Fruit fly (Drosophila melanogaster) whole organism, wandering third instar larva: ENCODE data around the gene CG15547.

Source experiments
- Abd-B ChIP-seq: fragments of >200 bp; optimal IDR thresholded peaks from 2 replicates; lab custom pipeline; 2017; ENCODE audit warnings: missing biosample characterization, missing genetic modification characterization
- CG32264 ChIP-seq: fragments of 200-800 bp; sonication (Bioruptor generic); optimal IDR thresholded peaks from 2 replicates; lab custom pipeline; 2016; ENCODE audit warnings: missing biosample characterization, missing genetic modification characterization
- CG9705 ChIP-seq: fragments of 200-800 bp; sonication (Bioruptor generic); optimal IDR thresholded peaks from 2 replicates; lab custom pipeline; 2018; ENCODE audit warnings: missing biosample characterization, mild to moderate bottlenecking, missing genetic modification characterization
- CrebA ChIP-seq: fragments of 200-800 bp; sonication (Bioruptor generic); optimal IDR thresholded peaks from 2 replicates; lab custom pipeline; 2016; ENCODE audit warnings: missing biosample characterization, mild to moderate bottlenecking, missing genetic modification characterization, borderline replicate concordance
- Dfd ChIP-seq: fragments of >200 bp; optimal IDR thresholded peaks from 2 replicates; lab custom pipeline; 2017; ENCODE audit warnings: missing biosample characterization, missing genetic modification characterization
- Dif ChIP-seq: fragments of 200-275, 200-300 bp; sonication (Bioruptor generic); optimal IDR thresholded peaks from 2 replicates; lab custom pipeline; 2018; ENCODE audit warnings: missing biosample characterization, missing genetic modification characterization; ENCODE audit not compliant: partially characterized antibody
- HLH106 ChIP-seq: fragments of 200-800 bp; optimal IDR thresholded peaks from 3 replicates; lab custom pipeline; 2019; ENCODE audit warnings: missing biosample characterization, mild to moderate bottlenecking, missing genetic modification characterization, moderate library complexity
- Hnf4 ChIP-seq: fragments of 200-800 bp; sonication (Bioruptor generic); optimal IDR thresholded peaks from 2 replicates; lab custom pipeline; 2016; ENCODE audit warnings: missing biosample characterization, mild to moderate bottlenecking, missing genetic modification characterization
- Hr78 ChIP-seq: fragments of >200 bp; optimal IDR thresholded peaks from 2 replicates; lab custom pipeline; 2017; ENCODE audit warnings: missing biosample characterization, missing genetic modification characterization
- Hr83 ChIP-seq: fragments of 200-300 bp; sonication (Bioruptor generic); optimal IDR thresholded peaks from 2 replicates; lab custom pipeline; 2016; ENCODE audit warnings: missing biosample characterization, mild to moderate bottlenecking, missing genetic modification characterization, moderate library complexity; ENCODE audit not compliant: poor library complexity, severe bottlenecking
- Jra ChIP-seq: sonication (Bioruptor generic); optimal IDR thresholded peaks from 2 replicates; lab custom pipeline; 2016; ENCODE audit warnings: missing biosample characterization, missing genetic modification characterization
- Mio ChIP-seq: sonication (Bioruptor generic); optimal IDR thresholded peaks from 2 replicates; lab custom pipeline; 2016; ENCODE audit warnings: missing biosample characterization, missing genetic modification characterization
- Myc ChIP-seq: fragments of >200 bp; optimal IDR thresholded peaks from 2 replicates; lab custom pipeline; 2017
- N ChIP-seq: fragments of >200 bp; optimal IDR thresholded peaks from 2 replicates; lab custom pipeline; 2018; ENCODE audit warnings: missing biosample characterization, missing external identifiers, missing genetic modification characterization
- OdsH ChIP-seq: fragments of 200-800 bp; sonication (Bioruptor generic); optimal IDR thresholded peaks from 2 replicates; lab custom pipeline; 2016; ENCODE audit warnings: missing biosample characterization, mild to moderate bottlenecking, missing genetic modification characterization
- Rel ChIP-seq, 2 experiments: fragments of 200-800 bp; sonication (Bioruptor generic) in 1 of 2; optimal IDR thresholded peaks; 2 replicates in 1 of 2; 3 replicates in 1 of 2; lab custom pipeline; 2016 to 2019; ENCODE audit warnings: mild to moderate bottlenecking in 2 of 2, missing biosample characterization in 2 of 2, missing genetic modification characterization in 2 of 2, moderate library complexity in 1 of 2
- Sp1 ChIP-seq: fragments of 200-800 bp; sonication (Bioruptor generic); optimal IDR thresholded peaks from 3 replicates; lab custom pipeline; 2019; ENCODE audit warnings: missing biosample characterization, mild to moderate bottlenecking, missing genetic modification characterization, moderate library complexity
- Vsx2 ChIP-seq: fragments of 200-300, 225-300 bp; sonication (Bioruptor generic); optimal IDR thresholded peaks from 2 replicates; lab custom pipeline; 2018; ENCODE audit warnings: missing biosample characterization, missing genetic modification characterization; ENCODE audit not compliant: partially characterized antibody
- br ChIP-seq: fragments of 200-800 bp; sonication (Bioruptor generic); optimal IDR thresholded peaks from 2 replicates; lab custom pipeline; 2016; ENCODE audit warnings: missing biosample characterization, missing genetic modification characterization
- brk ChIP-seq: fragments of 200-800 bp; sonication (Bioruptor generic); optimal IDR thresholded peaks from 2 replicates; lab custom pipeline; 2016; ENCODE audit warnings: missing biosample characterization, mild to moderate bottlenecking, missing genetic modification characterization
- dl ChIP-seq, 2 experiments: fragments of 175-275, 200-275 bp in 1 of 2; fragments of 200-275 bp in 1 of 2; sonication (Bioruptor generic); optimal IDR thresholded peaks; lab custom pipeline; 2018; ENCODE audit warnings: mild to moderate bottlenecking in 2 of 2, missing biosample characterization in 2 of 2, missing genetic modification characterization in 2 of 2, moderate library complexity in 2 of 2; ENCODE audit not compliant: partially characterized antibody in 2 of 2, insufficient read depth in 1 of 2
- dmrt93B ChIP-seq: fragments of 200-800 bp; sonication (Bioruptor generic); optimal IDR thresholded peaks from 2 replicates; lab custom pipeline; 2018; ENCODE audit warnings: missing biosample characterization, mild to moderate bottlenecking, missing genetic modification characterization
- dsf ChIP-seq: sonication (Bioruptor generic); optimal IDR thresholded peaks from 2 replicates; lab custom pipeline; 2016; ENCODE audit warnings: missing biosample characterization, missing genetic modification characterization, borderline replicate concordance
- ey ChIP-seq: fragments of 200-800 bp; sonication (Bioruptor generic); optimal IDR thresholded peaks from 2 replicates; lab custom pipeline; 2016; ENCODE audit warnings: missing biosample characterization, missing genetic modification characterization
- fru ChIP-seq: fragments of 200-800 bp; sonication (Bioruptor generic); optimal IDR thresholded peaks from 3 replicates; lab custom pipeline; 2016; ENCODE audit warnings: missing biosample characterization, mild to moderate bottlenecking, missing genetic modification characterization
- h ChIP-seq: fragments of 200-800 bp; sonication (Bioruptor generic); optimal IDR thresholded peaks from 3 replicates; lab custom pipeline; 2016; ENCODE audit warnings: missing biosample characterization, mild to moderate bottlenecking, missing genetic modification characterization
- lola ChIP-seq: fragments of >200 bp; optimal IDR thresholded peaks from 2 replicates; lab custom pipeline; 2017; ENCODE audit warnings: missing biosample characterization, missing genetic modification characterization
- pan ChIP-seq: fragments of >200 bp; optimal IDR thresholded peaks from 2 replicates; lab custom pipeline; 2017
- sage ChIP-seq: fragments of 200-800 bp; sonication (Bioruptor generic); optimal IDR thresholded peaks from 2 replicates; lab custom pipeline; 2016; ENCODE audit warnings: missing biosample characterization, mild to moderate bottlenecking, missing genetic modification characterization
- sv ChIP-seq: fragments of 200-800 bp; sonication (Bioruptor generic); optimal IDR thresholded peaks from 3 replicates; lab custom pipeline; 2016; ENCODE audit warnings: missing biosample characterization, missing genetic modification characterization
- tai ChIP-seq: sonication (Bioruptor generic); optimal IDR thresholded peaks from 2 replicates; lab custom pipeline; 2016; ENCODE audit warnings: missing biosample characterization, missing genetic modification characterization
- usp ChIP-seq: fragments of >200 bp; optimal IDR thresholded peaks from 2 replicates; lab custom pipeline; 2017; ENCODE audit warnings: missing biosample characterization, missing genetic modification characterization
- woc ChIP-seq: sonication (Bioruptor generic); optimal IDR thresholded peaks from 2 replicates; lab custom pipeline; 2016; ENCODE audit warnings: missing biosample characterization, mild to moderate bottlenecking, missing genetic modification characterization

Gene CG15547

dm6 chr3R:30886850-30887249, 3.5 kb upstream of the CG15547 start:
- no peak for TF ChIP-seq CG32264 (GFP tag; lab: Kevin White, UChicago)
- TF ChIP-seq lola: no peak
- no peak for TF ChIP-seq fru (GFP tag; lab: Kevin White, UChicago)
- TF ChIP-seq Hr78 (GFP tag; lab: Kevin White, UChicago): no peak
- no peak for TF ChIP-seq Hnf4 (GFP tag; lab: Kevin White, UChicago)
- no peak for TF ChIP-seq brk (GFP tag; lab: Kevin White, UChicago)
- TF ChIP-seq Hr83: no peak
- TF ChIP-seq pan (lab: Kevin White, UChicago): no peak
- TF ChIP-seq sage (GFP tag; lab: Kevin White, UChicago): no peak
- TF ChIP-seq CG9705 (GFP tag; lab: Kevin White, UChicago): no peak
- TF ChIP-seq Rel (GFP tag; optimal IDR thresholded peaks at IDR 0.05; lab: Kevin White, UChicago): no peak
- no peak for TF ChIP-seq Rel (tag; optimal IDR thresholded peaks at IDR 0.05; lab: Kevin White, UChicago)
- TF ChIP-seq Abd-B (GFP tag; lab: Kevin White, UChicago): no peak
- TF ChIP-seq ey (GFP tag; lab: Kevin White, UChicago): no peak
- no peak for TF ChIP-seq N
- no peak for TF ChIP-seq Vsx2 (GFP tag; lab: Kevin White, UChicago)
- TF ChIP-seq Dif (GFP tag; lab: Kevin White, UChicago): no peak
- no peak for TF ChIP-seq usp (GFP tag; lab: Kevin White, UChicago)
- no peak for TF ChIP-seq OdsH
- no peak for TF ChIP-seq Dfd

- TF ChIP-seq CG9705 (GFP tag; lab: Kevin White, UChicago) (no peak), N (no peak), tai (no peak), OdsH (no peak), dsf (GFP tag; lab: Kevin White, UChicago) (no peak), HLH106 (tag; lab: Kevin White, UChicago) (no peak), Mio (no peak), h (GFP tag; lab: Kevin White, UChicago) (no peak), sv (GFP tag; lab: Kevin White, UChicago) (no peak), sage (GFP tag; lab: Kevin White, UChicago) (no peak), usp (GFP tag; lab: Kevin White, UChicago) (no peak), dl (GFP tag; optimal IDR thresholded peaks at IDR 0.05; lab: Kevin White, UChicago; ENCODE audit: insufficient read depth in 1 of 2, partially characterized antibody in 2 of 2) (no peak), CrebA (GFP tag; lab: Kevin White, UChicago) (no peak), Myc (lab: Kevin White, UChicago) (no peak), Abd-B (GFP tag; lab: Kevin White, UChicago) (no peak), lola (no peak), ey (GFP tag; lab: Kevin White, UChicago) (no peak), br (GFP tag; lab: Kevin White, UChicago) (no peak), dmrt93B (GFP tag; lab: Kevin White, UChicago) (no peak), pan (lab: Kevin White, UChicago) (no peak)
These were observed 2.4 kb downstream of the CG15547 start, which contains the start of gene CG12071 for dm6 chr3R:30880894-30881293. Gene CG12071, minus strand, starts transcription at chr3R:30881027.

- TF ChIP-seq br (GFP tag; lab: Kevin White, UChicago) (no peak), Dif (GFP tag; lab: Kevin White, UChicago) (no peak), woc (GFP tag; lab: Kevin White, UChicago) (no peak), fru (GFP tag; lab: Kevin White, UChicago) (no peak), sv (GFP tag; lab: Kevin White, UChicago) (no peak), sage (GFP tag; lab: Kevin White, UChicago) (no peak), Jra (GFP tag; lab: Kevin White, UChicago) (no peak), dsf (GFP tag; lab: Kevin White, UChicago) (no peak), usp (GFP tag; lab: Kevin White, UChicago) (no peak), CG9705 (GFP tag; lab: Kevin White, UChicago) (no peak), lola (no peak)
These were observed 3.3 kb downstream of the CG15547 start for dm6 chr3R:30880024-30880423.

dm6 chr3R:30878105-30878504, 5.2 kb downstream of the CG15547 start:
- TF ChIP-seq lola (no peak), Dfd (peak; percentile 96), br (GFP tag; lab: Kevin White, UChicago) (no peak), N (no peak), Dif (GFP tag; lab: Kevin White, UChicago) (no peak), Sp1 (GFP tag; lab: Kevin White, UChicago) (no peak)
